Fruit fly (Drosophila melanogaster): ENCODE measurements around the gene CG15695.

The CG15695 gene

dm6 chr3R:20828520-20829415, 13.2 kb upstream of the CG15695 start:
- TF ChIP-seq cg (GFP tag; optimal IDR thresholded peaks at IDR 0.05) (peak; percentile 39), dan (GFP tag; IDR thresholded peaks at IDR 0.05) (no peak), kah (GFP tag; optimal IDR thresholded peaks at IDR 0.05) (peak; percentile 99), CG34422 (GFP tag; IDR thresholded peaks at IDR 0.05) (peak; percentile 39; the same call in 2 of the 3 replicates), CG8765 (GFP tag; IDR thresholded peaks at IDR 0.05) (no peak), Eip74EF (GFP tag; optimal IDR thresholded peaks at IDR 0.05) (peak in 1 of 2 experiments; percentile 18), CG9932 (GFP tag; IDR thresholded peaks at IDR 0.05) (peak; percentile 34; the same call in 1 of the 2 replicates), MBD-R2 (GFP tag; IDR thresholded peaks at IDR 0.05) (peak; percentile 28; the same call in 1 of the 2 replicates), Fer1 (GFP tag; optimal IDR thresholded peaks at IDR 0.05) (peak; percentile 6), CG12769 (tag; optimal IDR thresholded peaks at IDR 0.05) (peak; percentile 78), mam (GFP tag; optimal IDR thresholded peaks at IDR 0.05) (peak; percentile 24), stwl (tag; optimal IDR thresholded peaks at IDR 0.05) (peak; percentile 3), CG14014 (GFP tag; IDR thresholded peaks at IDR 0.05) (0 out of 2 replicates have a peak, but pooled peaks have one; percentile 13), CG16863 (GFP tag; optimal IDR thresholded peaks at IDR 0.05) (no peak), crol (GFP tag; IDR thresholded peaks at IDR 0.05) (peak; percentile 70), CG10321 (GFP tag; IDR thresholded peaks at IDR 0.05) (peak; percentile 85), HHEX (GFP tag; optimal IDR thresholded peaks at IDR 0.05) (no peak), rib (GFP tag; IDR thresholded peaks at IDR 0.05) (peak; percentile 64), Hmr (GFP tag; optimal IDR thresholded peaks at IDR 0.05) (no peak), Scr (GFP tag; IDR thresholded peaks at IDR 0.05; ENCODE audit: partially characterized antibody) (0 out of 2 replicates have a peak, but pooled peaks have one; percentile 20), CG2120 (GFP tag; optimal IDR thresholded peaks at IDR 0.05) (no peak), CrebB (tag; optimal IDR thresholded peaks at IDR 0.05) (no peak), stc (GFP tag; IDR thresholded peaks at IDR 0.05) (0 out of 2 replicates have a peak, but pooled peaks have one; percentile 10), CG9437 (GFP tag; optimal IDR thresholded peaks at IDR 0.05) (no peak), gt (GFP tag; IDR thresholded peaks at IDR 0.05) (no peak), luna (GFP tag; optimal IDR thresholded peaks at IDR 0.05) (peak; percentile 4), CG10543 (GFP tag; optimal IDR thresholded peaks at IDR 0.05) (peak; percentile 31), nom (GFP tag; optimal IDR thresholded peaks at IDR 0.05) (peak; percentile 16), sd (tag; optimal IDR thresholded peaks at IDR 0.05) (peak; percentile 45), Sox100B (GFP tag; optimal IDR thresholded peaks at IDR 0.05) (no peak), CG31441 (GFP tag; IDR thresholded peaks at IDR 0.05) (no peak), onecut (GFP tag; IDR thresholded peaks at IDR 0.05) (no peak), exex (tag; optimal IDR thresholded peaks at IDR 0.05) (peak; percentile 65), bbx (GFP tag; IDR thresholded peaks at IDR 0.05; ENCODE audit: partially characterized antibody) (no peak), Gug (GFP tag; IDR thresholded peaks at IDR 0.05) (peak; percentile 51; the same call in 2 of the 4 replicates), chm (GFP tag; IDR thresholded peaks at IDR 0.05) (peak; percentile 12; the same call in 1 of the 2 replicates), scrt (GFP tag; optimal IDR thresholded peaks at IDR 0.05) (peak; percentile 87), CHES-1-like (GFP tag; optimal IDR thresholded peaks at IDR 0.05) (no peak), fd3F (GFP tag; optimal IDR thresholded peaks at IDR 0.05) (no peak), pzg (GFP tag; optimal IDR thresholded peaks at IDR 0.05) (peak; percentile 4), Taf1 (GFP tag; IDR thresholded peaks at IDR 0.05) (no peak), cwo (GFP tag; optimal IDR thresholded peaks at IDR 0.05) (peak; percentile 47), tna (GFP tag; IDR thresholded peaks at IDR 0.05; ENCODE audit: partially characterized antibody) (0 out of 2 replicates have a peak, but pooled peaks have one; percentile 29), sna (GFP tag; IDR thresholded peaks at IDR 0.05; ENCODE audit: partially characterized antibody) (no peak), prd (optimal IDR thresholded peaks at IDR 0.05) (no peak), prd (GFP tag; IDR thresholded peaks at IDR 0.05) (peak; percentile 33; the same call in 2 of the 3 replicates), CG12391 (tag; optimal IDR thresholded peaks at IDR 0.05) (no peak)
